Worm (Caenorhabditis elegans): ENCODE results near the gene npr-3.
A peak's percentile ranks its signal among the peaks of the same experiment; 100 is the strongest.

The npr-3 gene

DNA sequence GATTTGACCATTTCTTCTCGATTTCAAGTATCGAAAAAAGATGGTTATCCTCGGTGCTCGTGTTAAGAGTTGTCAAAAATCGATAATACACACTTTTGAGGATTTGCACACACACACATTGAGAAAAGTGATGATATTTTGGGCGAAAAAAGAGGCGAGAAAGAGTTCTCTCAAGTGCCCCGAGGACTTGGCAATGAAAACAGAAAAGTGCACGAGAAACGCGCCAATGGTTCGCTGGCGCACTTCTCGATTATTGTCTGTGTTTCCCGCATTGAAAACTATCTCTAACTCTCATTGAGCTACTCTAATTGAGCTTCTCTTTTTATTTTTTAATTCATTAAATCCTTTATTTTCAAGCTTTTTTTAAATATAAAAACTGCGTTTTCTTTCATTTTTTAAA is 26.1 kb upstream of the npr-3 start (continued):
- TF ChIP-seq vab-15 (tag; optimal IDR thresholded peaks at IDR 0.05), result no peak
- TF ChIP-seq C04F5.9 (tag; optimal IDR thresholded peaks at IDR 0.05), result peak; percentile 43
- TF ChIP-seq C34B4.2 (tag; optimal IDR thresholded peaks at IDR 0.05), result no peak
- TF ChIP-seq sup-37 (GFP tag; optimal IDR thresholded peaks at IDR 0.05), result peak; percentile 17

DNA sequence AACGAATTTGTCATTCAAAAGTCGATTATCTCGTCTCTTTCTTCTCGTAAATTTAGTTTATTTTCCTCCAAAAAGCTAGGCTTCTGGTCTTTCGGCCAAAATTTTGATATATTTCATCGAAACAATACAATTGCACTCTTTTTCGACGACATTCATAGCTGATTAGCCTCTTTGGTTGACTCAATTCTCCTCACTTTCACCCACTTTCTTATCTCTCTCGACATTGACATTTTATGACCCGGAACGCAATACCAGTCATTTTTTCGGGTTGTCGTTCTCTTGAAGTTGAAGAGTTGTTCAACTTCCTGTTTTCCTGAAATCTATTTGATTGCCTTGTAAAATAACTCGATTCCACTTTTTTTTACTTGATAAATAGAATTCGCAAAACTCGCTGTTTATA is 25.2 kb upstream of the npr-3 start:
- no peak for TF ChIP-seq ces-1 (GFP tag; optimal IDR thresholded peaks at IDR 0.05)
- TF ChIP-seq elt-3 (tag; optimal IDR thresholded peaks at IDR 0.05), result no peak
- TF ChIP-seq efl-1 (optimal IDR thresholded peaks at IDR 0.05), result no peak
- TF ChIP-seq efl-1 (GFP tag; optimal IDR thresholded peaks at IDR 0.05 in 1 of 2), result peak in 1 of 2 experiments; percentile 20
- no peak for TF ChIP-seq mep-1 (tag; optimal IDR thresholded peaks at IDR 0.05)
- no peak for TF ChIP-seq lin-15B (tag; optimal IDR thresholded peaks at IDR 0.05)
- TF ChIP-seq grh-1 (GFP tag; IDR thresholded peaks at IDR 0.05), result no peak
- TF ChIP-seq blmp-1 (tag; optimal IDR thresholded peaks at IDR 0.05), result peak; percentile 8
- no peak for TF ChIP-seq F16B12.6 (tag; optimal IDR thresholded peaks at IDR 0.05)

DNA sequence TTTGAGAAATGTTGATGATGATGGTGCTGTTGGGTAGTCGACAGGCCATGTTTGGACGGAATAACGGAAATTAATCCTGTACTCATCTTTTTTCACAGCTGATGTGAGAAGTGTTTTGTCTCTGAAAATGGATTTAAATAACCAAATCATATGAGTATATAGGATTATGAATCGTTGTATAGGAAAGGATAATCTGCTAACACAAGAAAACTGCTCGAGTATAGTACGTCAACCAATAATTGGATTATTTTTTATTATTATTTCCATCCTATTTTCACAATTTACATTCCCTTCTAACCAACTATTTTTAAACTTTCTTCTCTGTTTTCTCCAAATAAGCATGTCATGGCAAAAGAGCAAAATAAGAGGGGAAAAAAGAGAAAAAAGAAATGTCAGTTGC is 24.0 kb upstream of the npr-3 start:
- TF ChIP-seq nhr-20 (tag; optimal IDR thresholded peaks at IDR 0.05) (no peak), ceh-82 (tag; optimal IDR thresholded peaks at IDR 0.05) (no peak), dpl-1 (GFP tag; optimal IDR thresholded peaks at IDR 0.05) (no peak), ceh-63 (GFP tag; optimal IDR thresholded peaks at IDR 0.05) (no peak), F16B12.6 (tag; optimal IDR thresholded peaks at IDR 0.05) (no peak), tbx-2 (tag; optimal IDR thresholded peaks at IDR 0.05) (no peak), egl-13 (tag; optimal IDR thresholded peaks at IDR 0.05) (peak; percentile 10), nhr-47 (tag; optimal IDR thresholded peaks at IDR 0.05) (no peak), pqm-1 (tag; optimal IDR thresholded peaks at IDR 0.05) (no peak), nhr-19 (GFP tag; conservative IDR thresholded peaks at IDR 0.05) (no peak), lin-14 (GFP tag; optimal IDR thresholded peaks at IDR 0.05) (no peak), efl-1 (optimal IDR thresholded peaks at IDR 0.05) (no peak), efl-1 (GFP tag; optimal IDR thresholded peaks at IDR 0.05 in 1 of 2) (no peak), nhr-71 (tag; optimal IDR thresholded peaks at IDR 0.05) (peak; percentile 4), elt-3 (tag; optimal IDR thresholded peaks at IDR 0.05) (no peak), swsn-7 (tag; optimal IDR thresholded peaks at IDR 0.05) (no peak), lin-15B (tag; optimal IDR thresholded peaks at IDR 0.05) (no peak), egl-27 (tag; optimal IDR thresholded peaks at IDR 0.05) (no peak), grh-1 (GFP tag; IDR thresholded peaks at IDR 0.05) (no peak), unc-62 (GFP tag; optimal IDR thresholded peaks at IDR 0.05) (no peak), mep-1 (tag; optimal IDR thresholded peaks at IDR 0.05) (no peak), lsy-2 (tag; optimal IDR thresholded peaks at IDR 0.05) (no peak), nhr-12 (tag; optimal IDR thresholded peaks at IDR 0.05) (no peak), fos-1 (tag; optimal IDR thresholded peaks at IDR 0.05) (no peak), lir-3 (tag; optimal IDR thresholded peaks at IDR 0.05; ENCODE audit: poor library complexity) (no peak), sup-37 (GFP tag; optimal IDR thresholded peaks at IDR 0.05) (no peak), fkh-4 (tag; optimal IDR thresholded peaks at IDR 0.05; ENCODE audit: borderline replicate concordance) (no peak), blmp-1 (tag; optimal IDR thresholded peaks at IDR 0.05) (no peak), mef-2 (tag; optimal IDR thresholded peaks at IDR 0.05) (no peak), hpl-2 (GFP tag; optimal IDR thresholded peaks at IDR 0.05) (no peak), tlp-1 (tag; optimal IDR thresholded peaks at IDR 0.05) (no peak), ets-5 (GFP tag; IDR thresholded peaks at IDR 0.05) (no peak), aha-1 (tag; optimal IDR thresholded peaks at IDR 0.05) (no peak), isw-1 (GFP tag; IDR thresholded peaks at IDR 0.05) (no peak), nhr-85 (tag) (peak; percentile 45), dsc-1 (tag; optimal IDR thresholded peaks at IDR 0.05) (peak; percentile 92)
